Fruit fly (Drosophila melanogaster): ENCODE results near the gene Rcd-1.
A peak's percentile ranks its signal among the peaks of the same experiment; 100 is the strongest.

Gene Rcd-1

DNA sequence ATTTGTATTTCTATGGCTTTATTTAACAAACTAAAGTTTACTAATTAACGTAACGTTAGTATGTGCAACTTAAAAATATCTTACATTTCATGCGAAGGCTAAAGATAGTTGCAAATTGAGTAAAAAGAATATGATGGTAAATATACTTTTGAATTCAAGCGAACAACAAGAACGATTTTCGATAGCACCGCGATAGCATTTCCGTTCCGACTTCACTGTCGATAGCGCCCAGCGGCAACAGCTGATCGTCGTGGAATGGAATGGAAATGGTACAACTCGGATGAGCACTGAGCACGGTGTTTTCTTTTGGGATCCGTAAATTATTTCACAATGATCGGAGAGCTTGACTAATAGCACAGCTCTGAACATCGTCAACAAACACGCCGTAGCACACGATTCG is 25.1 kb upstream of the Rcd-1 start (continued):
- no peak for TF ChIP-seq CG8478 (optimal IDR thresholded peaks at IDR 0.05)
- TF ChIP-seq az2 (GFP tag; optimal IDR thresholded peaks at IDR 0.05), result no peak
- no peak for TF ChIP-seq gem (tag; optimal IDR thresholded peaks at IDR 0.05)
- TF ChIP-seq sna (GFP tag; IDR thresholded peaks at IDR 0.05; ENCODE audit: partially characterized antibody), result no peak
- TF ChIP-seq CG11456 (GFP tag; IDR thresholded peaks at IDR 0.05), result 0 out of 3 replicates have a peak, but pooled peaks have one; percentile 33
- TF ChIP-seq CG14860 (GFP tag; IDR thresholded peaks at IDR 0.05; ENCODE audit: partially characterized antibody), result 0 out of 3 replicates have a peak, but pooled peaks have one; percentile 7
- peak in 1 of 2 experiments; percentile 28 for TF ChIP-seq bsh (GFP tag; optimal IDR thresholded peaks at IDR 0.05)
- no peak for TF ChIP-seq CG11695 (GFP tag; IDR thresholded peaks at IDR 0.05)
- no peak for TF ChIP-seq emc (GFP tag; optimal IDR thresholded peaks at IDR 0.05)
- TF ChIP-seq CG12744 (GFP tag; optimal IDR thresholded peaks at IDR 0.05), result no peak
- TF ChIP-seq CG11085 (GFP tag; IDR thresholded peaks at IDR 0.05), result no peak
- peak; percentile 85 for TF ChIP-seq CG13296 (GFP tag; optimal IDR thresholded peaks at IDR 0.05)
- TF ChIP-seq CG34224 (GFP tag; IDR thresholded peaks at IDR 0.05; ENCODE audit: partially characterized antibody), result peak; percentile 55; the same call in 2 of the 3 replicates
- TF ChIP-seq Ada2b (GFP tag; IDR thresholded peaks at IDR 0.05), result no peak
- TF ChIP-seq Abd-B (GFP tag; optimal IDR thresholded peaks at IDR 0.05), result no peak
- no peak for TF ChIP-seq CG11093 (GFP tag; IDR thresholded peaks at IDR 0.05)
- no peak for TF ChIP-seq CG13123 (GFP tag; optimal IDR thresholded peaks at IDR 0.05)
- no peak for TF ChIP-seq Drgx (GFP tag; IDR thresholded peaks at IDR 0.05)
- TF ChIP-seq hbn (GFP tag; IDR thresholded peaks at IDR 0.05; ENCODE audit: partially characterized antibody), result no peak
- peak; percentile 44 for TF ChIP-seq CG17829 (tag; optimal IDR thresholded peaks at IDR 0.05)
- no peak for TF ChIP-seq CG2120 (GFP tag; optimal IDR thresholded peaks at IDR 0.05)
- TF ChIP-seq tin (GFP tag; optimal IDR thresholded peaks at IDR 0.05), result no peak
- no peak for TF ChIP-seq CG5180 (GFP tag; optimal IDR thresholded peaks at IDR 0.05)
- no peak for TF ChIP-seq GATAe (GFP tag; conservative IDR thresholded peaks at IDR 0.05)
- no peak for TF ChIP-seq CG6689 (GFP tag; IDR thresholded peaks at IDR 0.05)
- TF ChIP-seq CG2199 (GFP tag; IDR thresholded peaks at IDR 0.05), result no peak
- TF ChIP-seq CG1024 (GFP tag; IDR thresholded peaks at IDR 0.05), result peak; percentile 44; the same call in 1 of the 2 replicates
- TF ChIP-seq NC2α (GFP tag; optimal IDR thresholded peaks at IDR 0.05), result no peak
- no peak for TF ChIP-seq Dbx (GFP tag; IDR thresholded peaks at IDR 0.05)
- no peak for TF ChIP-seq lab (GFP tag; optimal IDR thresholded peaks at IDR 0.05)
- no peak for TF ChIP-seq dimm (GFP tag; IDR thresholded peaks at IDR 0.05)
- TF ChIP-seq row (GFP tag; IDR thresholded peaks at IDR 0.05), result no peak; the same call in 2 of the 3 replicates
- TF ChIP-seq CG10431 (GFP tag; optimal IDR thresholded peaks at IDR 0.05), result peak; percentile 40
- no peak for TF ChIP-seq HmgD (GFP tag; optimal IDR thresholded peaks at IDR 0.05)
- TF ChIP-seq MESR4 (GFP tag; optimal IDR thresholded peaks at IDR 0.05), result peak; percentile 44
- peak; percentile 83 for TF ChIP-seq CG6765 (GFP tag; optimal IDR thresholded peaks at IDR 0.05)
- TF ChIP-seq CG15601 (tag; optimal IDR thresholded peaks at IDR 0.05), result peak; percentile 40
- peak; percentile 70 for TF ChIP-seq CG12659 (GFP tag; optimal IDR thresholded peaks at IDR 0.05)
- TF ChIP-seq CG34422 (GFP tag; IDR thresholded peaks at IDR 0.05), result no peak; the same call in 2 of the 3 replicates
- peak; percentile 57 for TF ChIP-seq CG14710 (tag; optimal IDR thresholded peaks at IDR 0.05)
- TF ChIP-seq stwl (tag; optimal IDR thresholded peaks at IDR 0.05), result peak; percentile 76
- no peak for TF ChIP-seq CG11398 (GFP tag; optimal IDR thresholded peaks at IDR 0.05)
- TF ChIP-seq CG15011 (GFP tag; optimal IDR thresholded peaks at IDR 0.05), result no peak
- peak; percentile 60 for TF ChIP-seq CG6683 (GFP tag; optimal IDR thresholded peaks at IDR 0.05)
- TF ChIP-seq CG3281 (GFP tag; optimal IDR thresholded peaks at IDR 0.05), result peak; percentile 78
- no peak for TF ChIP-seq Dek (tag; optimal IDR thresholded peaks at IDR 0.05)
- peak; percentile 59 for TF ChIP-seq BtbVII (GFP tag; optimal IDR thresholded peaks at IDR 0.05)
- TF ChIP-seq Dad (GFP tag; optimal IDR thresholded peaks at IDR 0.05), result peak; percentile 9
- TF ChIP-seq CG7372 (GFP tag; IDR thresholded peaks at IDR 0.05), result no peak
- TF ChIP-seq CG10321 (GFP tag; IDR thresholded peaks at IDR 0.05), result no peak
- TF ChIP-seq salm (tag; optimal IDR thresholded peaks at IDR 0.05), result peak; percentile 17

Data from whole organism, embryonic.